Fruit fly (Drosophila melanogaster) Kc167 (cell line): Measurements from ENCODE around the gene Duox.

Source experiments
- insv ChIP-seq: fragments of >200 bp; optimal IDR thresholded peaks from 3 replicates; lab custom pipeline; 2018; ENCODE audit warnings: missing external identifiers
- ttk ChIP-seq: sonication (Bioruptor generic); optimal IDR thresholded peaks from 2 replicates; lab custom pipeline; 2017; ENCODE audit warnings: missing external identifiers

DNA sequence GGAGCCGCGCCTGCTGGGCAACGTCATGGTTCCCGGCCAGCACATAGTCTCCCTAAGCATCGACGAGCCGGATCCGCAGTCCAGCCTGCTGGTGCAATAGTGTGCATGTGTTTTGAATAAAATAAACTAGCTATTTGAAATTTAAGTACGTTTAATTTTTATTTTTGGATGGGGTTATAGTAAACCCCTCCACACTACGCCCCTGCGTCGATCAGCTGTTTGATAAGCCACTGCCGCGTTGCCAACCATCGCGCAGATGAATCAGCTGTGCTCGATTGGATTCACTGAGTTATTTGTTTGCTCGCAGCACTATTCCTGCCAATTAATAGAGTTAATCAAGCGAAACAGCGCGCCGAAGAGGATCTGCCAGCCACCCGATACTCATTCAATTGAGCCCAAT, 48.8 kb upstream of the Duox start, which contains the start of gene RabGGTb:
- no peak for TF ChIP-seq insv
- TF ChIP-seq ttk (lab: Kevin White, UChicago) = no peak
